Fruit fly (Drosophila melanogaster): ENCODE data around the gene CG8360.

CG8360 gene

dm6 chr2L:8233571-8233970 lies 20.8 kb downstream of the CG8360 start (continued):
- TF ChIP-seq caup (GFP tag; optimal IDR thresholded peaks at IDR 0.05; ENCODE audit: severe bottlenecking) (peak; percentile 37), Oaz (GFP tag; IDR thresholded peaks at IDR 0.05) (no peak), CG15269 (tag; optimal IDR thresholded peaks at IDR 0.05) (peak; percentile 10), CG17829 (tag; optimal IDR thresholded peaks at IDR 0.05) (no peak), Ssrp (tag; optimal IDR thresholded peaks at IDR 0.05) (no peak), salm (tag; optimal IDR thresholded peaks at IDR 0.05) (no peak), CG12769 (tag; optimal IDR thresholded peaks at IDR 0.05) (peak; percentile 12), ro (GFP tag; IDR thresholded peaks at IDR 0.05) (no peak), lab (GFP tag; optimal IDR thresholded peaks at IDR 0.05) (peak; percentile 26), CG2199 (GFP tag; IDR thresholded peaks at IDR 0.05) (no peak), CG1603 (tag; optimal IDR thresholded peaks at IDR 0.05) (no peak), CG6683 (GFP tag; optimal IDR thresholded peaks at IDR 0.05) (no peak), fd102C (GFP tag; optimal IDR thresholded peaks at IDR 0.05) (no peak), D (optimal IDR thresholded peaks at IDR 0.05) (no peak), D (GFP tag; optimal IDR thresholded peaks at IDR 0.05) (no peak), chinmo (GFP tag; IDR thresholded peaks at IDR 0.05; ENCODE audit: partially characterized antibody) (peak; percentile 92; the same call in 3 of the 4 replicates), Asciz (GFP tag; optimal IDR thresholded peaks at IDR 0.05) (peak; percentile 19), Dref (GFP tag; IDR thresholded peaks at IDR 0.05) (no peak)

DNA sequence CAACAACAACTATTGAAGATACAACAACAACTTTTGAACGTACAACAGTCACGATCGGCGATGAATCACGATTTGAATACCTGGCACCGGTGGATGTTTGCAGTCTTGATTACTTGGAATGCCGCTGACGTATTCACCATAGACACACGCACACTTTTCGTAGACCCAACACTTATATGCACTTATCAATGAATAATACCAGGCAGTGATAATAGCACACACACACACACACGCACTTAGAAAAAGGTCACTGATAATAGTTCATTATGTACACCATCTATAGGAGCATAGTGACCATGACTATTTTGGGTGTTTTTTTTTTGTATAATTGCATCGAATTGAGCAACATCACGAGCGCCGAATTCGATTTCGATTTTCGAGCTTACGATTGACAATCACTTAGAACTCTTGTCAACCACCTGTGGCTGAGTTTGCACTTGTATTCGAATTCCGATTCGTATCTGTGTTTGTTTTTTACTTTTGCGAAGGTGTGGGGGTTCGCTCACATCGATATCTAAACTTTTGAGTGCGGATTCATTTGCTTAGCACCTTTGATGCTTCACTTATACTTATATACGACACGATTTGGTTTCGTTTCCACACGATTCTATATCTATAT lies 26.4 kb downstream of the CG8360 start:
- TF ChIP-seq corto (GFP tag; optimal IDR thresholded peaks at IDR 0.05): peak; percentile 18
- TF ChIP-seq CG7357 (GFP tag; IDR thresholded peaks at IDR 0.05): no peak
- no peak for TF ChIP-seq hb (GFP tag; IDR thresholded peaks at IDR 0.05; ENCODE audit: partially characterized antibody)
- TF ChIP-seq gce (GFP tag; IDR thresholded peaks at IDR 0.05): no peak
- no peak for TF ChIP-seq CG4730 (GFP tag; IDR thresholded peaks at IDR 0.05)
- TF ChIP-seq zf30C (GFP tag; optimal IDR thresholded peaks at IDR 0.05): no peak
- no peak for TF ChIP-seq Mes4 (GFP tag; optimal IDR thresholded peaks at IDR 0.05)
- TF ChIP-seq CG9215 (GFP tag; IDR thresholded peaks at IDR 0.05): no peak
- TF ChIP-seq ranshi (GFP tag; IDR thresholded peaks at IDR 0.05): no peak
- no peak for TF ChIP-seq CG18011 (GFP tag; optimal IDR thresholded peaks at IDR 0.05)
- TF ChIP-seq Bdp1 (GFP tag; optimal IDR thresholded peaks at IDR 0.05): no peak
- TF ChIP-seq CG6813 (GFP tag; optimal IDR thresholded peaks at IDR 0.05): peak; percentile 16
- TF ChIP-seq mam (GFP tag; optimal IDR thresholded peaks at IDR 0.05): no peak
- TF ChIP-seq exex (tag; optimal IDR thresholded peaks at IDR 0.05): peak; percentile 55
- TF ChIP-seq PHDP (tag; optimal IDR thresholded peaks at IDR 0.05): no peak
- peak; percentile 9 for TF ChIP-seq CG8359 (GFP tag; optimal IDR thresholded peaks at IDR 0.05; ENCODE audit: borderline replicate concordance)
- no peak for TF ChIP-seq CG13424 (tag; optimal IDR thresholded peaks at IDR 0.05)
- peak; percentile 24 for TF ChIP-seq CG15479 (GFP tag; optimal IDR thresholded peaks at IDR 0.05)
- no peak for TF ChIP-seq CG11398 (GFP tag; optimal IDR thresholded peaks at IDR 0.05)
- TF ChIP-seq CG17829 (tag; optimal IDR thresholded peaks at IDR 0.05): no peak
- peak; percentile 41 for TF ChIP-seq Hey (tag; optimal IDR thresholded peaks at IDR 0.05)
- TF ChIP-seq Hmx (GFP tag; optimal IDR thresholded peaks at IDR 0.05): no peak
- TF ChIP-seq tna (GFP tag; IDR thresholded peaks at IDR 0.05; ENCODE audit: partially characterized antibody): no peak
- no peak for TF ChIP-seq CG18262 (tag; optimal IDR thresholded peaks at IDR 0.05)
- TF ChIP-seq slbo (GFP tag; IDR thresholded peaks at IDR 0.05): no peak
- no peak for TF ChIP-seq lmd (GFP tag; IDR thresholded peaks at IDR 0.05)
- peak; percentile 34 for TF ChIP-seq CG18599 (GFP tag; optimal IDR thresholded peaks at IDR 0.05)
- TF ChIP-seq CG34376 (GFP tag; optimal IDR thresholded peaks at IDR 0.05): peak; percentile 42
- no peak for TF ChIP-seq jumu (GFP tag; optimal IDR thresholded peaks at IDR 0.05)
- no peak for TF ChIP-seq NC2β (GFP tag; optimal IDR thresholded peaks at IDR 0.05)
- no peak for TF ChIP-seq HmgZ (tag; optimal IDR thresholded peaks at IDR 0.05)
- TF ChIP-seq grn (GFP tag; optimal IDR thresholded peaks at IDR 0.05): peak; percentile 4
- TF ChIP-seq CG43689 (GFP tag; IDR thresholded peaks at IDR 0.05): no peak
